Fruit fly (Drosophila melanogaster) whole organism, embryonic: ENCODE results near the gene Adar.

Source experiments
- Blimp-1 ChIP-seq: fragments of 200-800 bp; sonication (Bioruptor generic); optimal IDR thresholded peaks from 3 replicates; lab custom pipeline; 2018; ENCODE audit warnings: missing biosample characterization, missing genetic modification characterization, mild to moderate bottlenecking, moderate library complexity, missing genetic modification reagents
- CG10565 ChIP-seq: fragments of 200-800 bp; sonication (Bioruptor generic); optimal IDR thresholded peaks from 3 replicates; lab custom pipeline; 2016; ENCODE audit warnings: missing biosample characterization, mild to moderate bottlenecking, missing genetic modification characterization
- CG11093 ChIP-seq: fragments of 200-800 bp; sonication (Bioruptor generic); IDR thresholded peaks from 3 replicates; pipeline ENCODE4 v1.3.6; 2022; ENCODE audit warnings: missing biosample characterization, missing genetic modification characterization
- CG11398 ChIP-seq: fragments of 200-800 bp; sonication (Bioruptor generic); optimal IDR thresholded peaks from 2 replicates; lab custom pipeline; 2016; ENCODE audit warnings: missing biosample characterization, missing genetic modification characterization
- CG12391 ChIP-seq: fragments of 200-800 bp; sonication (Bioruptor generic); optimal IDR thresholded peaks from 3 replicates; lab custom pipeline; 2018; ENCODE audit warnings: missing biosample characterization, mild to moderate bottlenecking, missing genetic modification characterization, moderate library complexity
- CG15011 ChIP-seq: fragments of 200-800 bp; sonication (Bioruptor generic); optimal IDR thresholded peaks from 3 replicates; lab custom pipeline; 2018; ENCODE audit warnings: missing biosample characterization, mild to moderate bottlenecking, missing genetic modification characterization
- CG1602 ChIP-seq: fragments of 200-800 bp; sonication (Bioruptor generic); optimal IDR thresholded peaks from 3 replicates; lab custom pipeline; 2016; ENCODE audit warnings: missing biosample characterization, missing genetic modification characterization
- CG1603 ChIP-seq: fragments of 200-800 bp; sonication (Bioruptor generic); optimal IDR thresholded peaks from 2 replicates; lab custom pipeline; 2019; ENCODE audit warnings: missing biosample characterization, mild to moderate bottlenecking, missing genetic modification characterization, moderate library complexity
- CG17829 ChIP-seq: fragments of 200-800 bp; optimal IDR thresholded peaks from 2 replicates; lab custom pipeline; 2019; ENCODE audit warnings: missing biosample characterization, mild to moderate bottlenecking, missing genetic modification characterization, moderate library complexity
- CG18599 ChIP-seq: fragments of 200-800 bp; sonication (Bioruptor generic); optimal IDR thresholded peaks from 3 replicates; lab custom pipeline; 2017; ENCODE audit warnings: missing biosample characterization, missing genetic modification characterization, mild to moderate bottlenecking, moderate library complexity, missing genetic modification reagents
- CG18764 ChIP-seq: fragments of 200-800 bp; sonication (Bioruptor generic); optimal IDR thresholded peaks from 3 replicates; lab custom pipeline; 2016; ENCODE audit warnings: missing biosample characterization, missing genetic modification characterization
- CG2116 ChIP-seq: fragments of 200-800 bp; sonication (Bioruptor generic); optimal IDR thresholded peaks from 3 replicates; lab custom pipeline; 2018; ENCODE audit warnings: missing biosample characterization, mild to moderate bottlenecking, missing genetic modification characterization
- CG2199 ChIP-seq: fragments of 200-800 bp; sonication (Bioruptor generic); IDR thresholded peaks from 3 replicates; pipeline ENCODE4 v1.3.6; 2022; ENCODE audit warnings: missing biosample characterization, missing genetic modification characterization
- CG3163 ChIP-seq: fragments of 200-800 bp; sonication (Bioruptor generic); optimal IDR thresholded peaks from 3 replicates; lab custom pipeline; 2016; ENCODE audit warnings: missing biosample characterization, missing genetic modification characterization
- CG32767 ChIP-seq: fragments of 200-800 bp; sonication (Bioruptor generic); IDR thresholded peaks from 2 replicates; pipeline ENCODE4 v1.3.6; 2022; ENCODE audit warnings: missing biosample characterization, missing genetic modification characterization
- CG32772 ChIP-seq: fragments of 200-800 bp; sonication (Bioruptor generic); IDR thresholded peaks from 2 replicates; pipeline ENCODE4 v1.3.6; 2022; ENCODE audit warnings: missing biosample characterization, missing genetic modification characterization
- CG3995 ChIP-seq: fragments of 200-800 bp; sonication (Bioruptor generic); optimal IDR thresholded peaks from 3 replicates; lab custom pipeline; 2016; ENCODE audit warnings: missing biosample characterization, missing genetic modification characterization
- CG4282 ChIP-seq: fragments of 200-800 bp; sonication (Bioruptor generic); optimal IDR thresholded peaks from 2 replicates; lab custom pipeline; 2016; ENCODE audit warnings: missing biosample characterization, missing genetic modification characterization
- CG6854 ChIP-seq: fragments of 200-800 bp; sonication (Bioruptor generic); optimal IDR thresholded peaks from 3 replicates; lab custom pipeline; 2017; ENCODE audit warnings: missing biosample characterization, mild to moderate bottlenecking, missing genetic modification characterization
- CG7987 ChIP-seq: fragments of 200-800 bp; sonication (Bioruptor generic); optimal IDR thresholded peaks from 2 replicates; lab custom pipeline; 2018; ENCODE audit warnings: missing biosample characterization, mild to moderate bottlenecking, missing genetic modification characterization, moderate library complexity
- CTCF ChIP-seq: fragments of 200-800 bp; sonication (Bioruptor generic); optimal IDR thresholded peaks from 2 replicates; lab custom pipeline; 2017; ENCODE audit warnings: missing biosample characterization, mild to moderate bottlenecking, missing genetic modification characterization, moderate library complexity
- Eip74EF ChIP-seq, 2 experiments: fragments of 200-800 bp in 1 of 2; fragments of >200 bp in 1 of 2; sonication (Bioruptor generic) in 1 of 2; optimal IDR thresholded peaks; 2 replicates each; lab custom pipeline; 2017 to 2019; ENCODE audit warnings: missing biosample characterization in 2 of 2, missing genetic modification characterization in 2 of 2, mild to moderate bottlenecking in 1 of 2, moderate library complexity in 1 of 2
- MTF-1 ChIP-seq: fragments of 200-800 bp; sonication (Bioruptor generic); optimal IDR thresholded peaks from 2 replicates; lab custom pipeline; 2018; ENCODE audit warnings: missing biosample characterization, mild to moderate bottlenecking, missing genetic modification characterization, borderline replicate concordance
- NFAT ChIP-seq: fragments of 200-800 bp; sonication (Bioruptor generic); IDR thresholded peaks from 2 replicates; pipeline ENCODE4 v1.3.6; 2022; ENCODE audit warnings: missing biosample characterization, missing genetic modification characterization
- Neu2 ChIP-seq: fragments of 200-800 bp; sonication (Bioruptor generic); optimal IDR thresholded peaks from 3 replicates; lab custom pipeline; 2016; ENCODE audit warnings: missing biosample characterization, missing genetic modification characterization, borderline replicate concordance
- ato ChIP-seq: fragments of 200-800 bp; sonication (Bioruptor generic); IDR thresholded peaks from 2 replicates; pipeline ENCODE4 v1.3.6; 2022; ENCODE audit warnings: missing biosample characterization, missing genetic modification characterization; ENCODE audit not compliant: partially characterized antibody
- bsh ChIP-seq, 2 experiments: fragments of 200-800 bp; sonication (Bioruptor generic); optimal IDR thresholded peaks; 2 replicates each; lab custom pipeline; 2017 to 2018; ENCODE audit warnings: mild to moderate bottlenecking in 2 of 2, missing biosample characterization in 2 of 2, missing genetic modification characterization in 2 of 2, moderate library complexity in 1 of 2
- cad ChIP-seq: fragments of >200 bp; optimal IDR thresholded peaks from 2 replicates; lab custom pipeline; 2017; ENCODE audit warnings: missing biosample characterization, missing genetic modification characterization
- cas ChIP-seq: fragments of 200-800 bp; sonication (Bioruptor generic); IDR thresholded peaks from 2 replicates; pipeline ENCODE4 v1.3.6; 2022; ENCODE audit warnings: missing biosample characterization, missing genetic modification characterization
- chinmo ChIP-seq: fragments of 200-800 bp; sonication (Bioruptor generic); IDR thresholded peaks from 4 replicates; pipeline ENCODE4 v1.3.6; 2022; ENCODE audit warnings: missing biosample characterization, missing genetic modification characterization; ENCODE audit not compliant: partially characterized antibody
- crp ChIP-seq, 2 experiments: fragments of 200-800 bp; sonication (Bioruptor generic); optimal IDR thresholded peaks; 2 replicates in 1 of 2; 3 replicates in 1 of 2; lab custom pipeline; 2017; ENCODE audit warnings: missing biosample characterization in 2 of 2, missing genetic modification characterization in 2 of 2, mild to moderate bottlenecking in 1 of 2, moderate library complexity in 1 of 2
- dan ChIP-seq: fragments of 200-800 bp; sonication (Bioruptor generic); IDR thresholded peaks from 2 replicates; pipeline ENCODE4 v1.3.6; 2022; ENCODE audit warnings: missing biosample characterization, missing genetic modification characterization
- dmrt11E ChIP-seq: fragments of 200-800 bp; sonication (Bioruptor generic); optimal IDR thresholded peaks from 3 replicates; lab custom pipeline; 2018; ENCODE audit warnings: missing biosample characterization, mild to moderate bottlenecking, missing genetic modification characterization, moderate library complexity
- dmrt99B ChIP-seq: fragments of 200-800 bp; sonication (Bioruptor generic); optimal IDR thresholded peaks from 2 replicates; lab custom pipeline; 2018; ENCODE audit warnings: missing biosample characterization, mild to moderate bottlenecking, missing genetic modification characterization, moderate library complexity
- en ChIP-seq: fragments of 200-800 bp; sonication (Bioruptor generic); optimal IDR thresholded peaks from 2 replicates; lab custom pipeline; 2016; ENCODE audit warnings: missing biosample characterization, missing genetic modification characterization
- eyg ChIP-seq: fragments of 200-800 bp; sonication (Bioruptor generic); optimal IDR thresholded peaks from 3 replicates; lab custom pipeline; 2016; ENCODE audit warnings: missing biosample characterization, missing genetic modification characterization
- hb ChIP-seq: fragments of 200-800 bp; sonication (Bioruptor generic); IDR thresholded peaks from 3 replicates; pipeline ENCODE4 v1.3.6; 2022; ENCODE audit warnings: missing biosample characterization, missing genetic modification characterization; ENCODE audit not compliant: partially characterized antibody
- hth ChIP-seq: fragments of >200 bp; optimal IDR thresholded peaks from 2 replicates; lab custom pipeline; 2017; ENCODE audit warnings: inconsistent platforms
- jumu ChIP-seq: fragments of 200-800 bp; sonication (Bioruptor generic); optimal IDR thresholded peaks from 3 replicates; lab custom pipeline; 2016; ENCODE audit warnings: missing biosample characterization, missing genetic modification characterization
- kay ChIP-seq: fragments of 200-800 bp; sonication (Bioruptor generic); optimal IDR thresholded peaks from 2 replicates; lab custom pipeline; 2016; ENCODE audit warnings: missing biosample characterization, missing genetic modification characterization
- klu ChIP-seq: fragments of 200-800 bp; sonication (Bioruptor generic); IDR thresholded peaks from 2 replicates; pipeline ENCODE4 v1.3.6; 2022; ENCODE audit warnings: missing biosample characterization, missing genetic modification characterization
- prd ChIP-seq, 3 experiments: fragments of >200 bp in 2 of 3; fragments of 200-800 bp in 1 of 3; sonication (Bioruptor generic) in 1 of 3; optimal IDR thresholded peaks in 2 of 3; IDR thresholded peaks in 1 of 3; 2 replicates in 2 of 3; 3 replicates in 1 of 3; pipeline versions ENCODE4 v1.3.6 to Lab custom; 2017 to 2022; ENCODE audit warnings: missing biosample characterization in 1 of 3, missing genetic modification characterization in 1 of 3
- psq ChIP-seq: fragments of 200-800 bp; sonication (Bioruptor generic); optimal IDR thresholded peaks from 2 replicates; lab custom pipeline; 2017; ENCODE audit warnings: missing biosample characterization, missing genetic modification characterization
- row ChIP-seq: fragments of 200-800 bp; sonication (Bioruptor generic); IDR thresholded peaks from 3 replicates; pipeline ENCODE4 v1.3.6; 2022; ENCODE audit warnings: missing biosample characterization, missing genetic modification characterization
- sd ChIP-seq: fragments of 200-800 bp; sonication (Bioruptor generic); optimal IDR thresholded peaks from 3 replicates; lab custom pipeline; 2018; ENCODE audit warnings: missing biosample characterization, mild to moderate bottlenecking, missing genetic modification characterization, moderate library complexity
- sens-2 ChIP-seq: fragments of 200-800 bp; sonication (Bioruptor generic); IDR thresholded peaks from 2 replicates; pipeline ENCODE4 v1.3.6; 2022; ENCODE audit warnings: missing biosample characterization, missing genetic modification characterization
- shn ChIP-seq: fragments of 200-800 bp; sonication (Bioruptor generic); optimal IDR thresholded peaks from 3 replicates; lab custom pipeline; 2016; ENCODE audit warnings: missing biosample characterization, missing genetic modification characterization
- stc ChIP-seq: fragments of 200-800 bp; sonication (Bioruptor generic); IDR thresholded peaks from 2 replicates; pipeline ENCODE4 v1.3.6; 2022; ENCODE audit warnings: missing biosample characterization, missing genetic modification characterization
- unc-4 ChIP-seq: fragments of 200-800 bp; sonication (Bioruptor generic); IDR thresholded peaks from 2 replicates; pipeline ENCODE4 v1.3.6; 2022; ENCODE audit warnings: missing biosample characterization, missing genetic modification characterization; ENCODE audit not compliant: partially characterized antibody
- zen ChIP-seq: fragments of 200-800 bp; sonication (Bioruptor generic); optimal IDR thresholded peaks from 3 replicates; lab custom pipeline; 2018; ENCODE audit warnings: missing biosample characterization, mild to moderate bottlenecking, missing genetic modification characterization, moderate library complexity

The Adar gene

dm6 chrX:1823883-1824609 lies 50.5 kb downstream of the Adar start:
- TF ChIP-seq psq (no peak), CG6854 (GFP tag; lab: Kevin White, UChicago) (no peak), CG2199 (GFP tag; lab: Robert Waterston, UW) (no peak), klu (GFP tag; lab: Robert Waterston, UW) (no peak), ato (GFP tag; lab: Robert Waterston, UW) (no peak), CG18764 (no peak), CG12391 (tag; lab: Kevin White, UChicago) (no peak), hb (GFP tag; lab: Robert Waterston, UW) (no peak), dmrt11E (no peak), dan (GFP tag; lab: Robert Waterston, UW) (no peak), CG32772 (no peak), eyg (GFP tag; lab: Kevin White, UChicago) (no peak), unc-4 (no peak), shn (no peak), kay (no peak), cad (GFP tag; lab: Kevin White, UChicago) (peak; percentile 71), CG1602 (GFP tag; lab: Kevin White, UChicago) (no peak), CG4282 (GFP tag; lab: Kevin White, UChicago) (no peak), CG15011 (GFP tag; lab: Kevin White, UChicago) (no peak), bsh (GFP tag; optimal IDR thresholded peaks at IDR 0.05; lab: Kevin White, UChicago) (no peak), crp (GFP tag; optimal IDR thresholded peaks at IDR 0.05; lab: Kevin White, UChicago) (peak in 1 of 2 experiments; percentile 43), jumu (no peak), CG18599 (GFP tag; lab: Kevin White, UChicago) (no peak), CTCF (GFP tag; lab: Kevin White, UChicago) (no peak), chinmo (GFP tag; lab: Robert Waterston, UW) (0 out of 4 replicates have a peak, but pooled peaks have one; percentile 70), CG11093 (no peak), CG11398 (no peak), prd (optimal IDR thresholded peaks at IDR 0.05; lab: Kevin White, UChicago) (no peak), prd (GFP tag; IDR thresholded peaks at IDR 0.05; lab: Robert Waterston, UW) (no peak), CG3163 (GFP tag; lab: Kevin White, UChicago) (no peak), stc (GFP tag; lab: Robert Waterston, UW) (no peak), CG17829 (tag; lab: Kevin White, UChicago) (no peak), CG32767 (GFP tag; lab: Robert Waterston, UW) (no peak), Neu2 (GFP tag; lab: Kevin White, UChicago) (peak; percentile 92), cas (GFP tag; lab: Robert Waterston, UW) (no peak), sens-2 (GFP tag; lab: Robert Waterston, UW) (no peak), MTF-1 (no peak), hth (lab: Kevin White, UChicago) (no peak), NFAT (GFP tag; lab: Robert Waterston, UW) (no peak), sd (tag; lab: Kevin White, UChicago) (no peak), CG3995 (GFP tag; lab: Kevin White, UChicago) (peak; percentile 68), Blimp-1 (GFP tag; lab: Kevin White, UChicago) (no peak), CG2116 (GFP tag; lab: Kevin White, UChicago) (no peak), en (GFP tag; lab: Kevin White, UChicago) (no peak), dmrt99B (tag; lab: Kevin White, UChicago) (no peak), Eip74EF (GFP tag; optimal IDR thresholded peaks at IDR 0.05; lab: Kevin White, UChicago) (no peak), CG1603 (tag; lab: Kevin White, UChicago) (no peak), row (GFP tag; lab: Robert Waterston, UW) (no peak), zen (tag; lab: Kevin White, UChicago) (peak; percentile 81), CG10565 (GFP tag; lab: Kevin White, UChicago) (no peak), CG7987 (GFP tag; lab: Kevin White, UChicago) (no peak)
